Worm (Caenorhabditis elegans): Measurements from ENCODE around the gene fbxb-72.
A peak's percentile ranks its signal among the peaks of the same experiment; 100 is the strongest.

fbxb-72 gene

DNA sequence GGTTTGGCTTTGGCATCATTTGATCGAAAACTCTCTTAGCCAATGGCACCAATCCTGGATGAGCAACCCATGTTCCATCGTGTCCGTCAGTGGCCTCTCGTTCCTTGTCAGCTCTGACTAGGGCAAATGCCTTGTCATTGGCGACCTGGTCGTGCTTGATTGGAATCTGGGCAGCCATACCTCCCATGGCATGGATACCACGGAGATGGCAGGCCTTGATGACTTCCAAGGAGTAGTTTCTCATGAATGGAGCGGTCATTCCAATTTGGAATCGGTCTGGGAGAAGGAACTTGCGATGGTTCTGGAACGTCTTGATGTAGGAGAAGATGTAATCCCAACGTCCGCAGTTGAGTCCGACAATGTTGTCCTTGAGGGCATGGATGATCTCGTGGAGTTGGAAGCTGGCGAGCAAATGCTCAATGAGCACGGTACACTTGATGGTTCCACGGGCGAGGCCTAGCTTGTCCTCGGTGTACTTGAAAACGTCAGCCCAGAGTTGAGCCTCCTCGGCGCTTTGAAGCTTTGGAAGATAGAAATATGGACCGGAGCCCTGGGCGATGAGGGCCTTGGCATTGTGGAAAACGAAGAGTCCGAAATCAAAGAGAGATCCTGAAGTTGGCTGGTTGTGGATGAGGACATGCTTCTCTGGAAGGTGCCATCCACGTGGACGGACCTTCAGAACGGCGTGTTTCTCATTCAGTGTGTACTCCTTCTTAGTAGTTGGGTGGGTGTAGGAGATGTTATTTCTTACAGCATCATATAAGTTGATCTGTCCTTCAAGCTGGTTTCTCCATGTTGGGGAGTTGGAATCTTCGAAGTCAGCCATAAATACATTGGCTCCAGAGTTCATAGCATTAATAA, 1.4 kb upstream of the fbxb-72 start:
- no peak for TF ChIP-seq lin-15B (tag; optimal IDR thresholded peaks at IDR 0.05)
- TF ChIP-seq ama-1 (optimal IDR thresholded peaks at IDR 0.05), result peak; percentile 92
- TF ChIP-seq ztf-11 (tag; optimal IDR thresholded peaks at IDR 0.05), result no peak
- TF ChIP-seq jun-1 (tag; optimal IDR thresholded peaks at IDR 0.05), result no peak
- TF ChIP-seq egl-5 (tag; optimal IDR thresholded peaks at IDR 0.05), result no peak
- peak; percentile 39 for TF ChIP-seq lin-39 (tag; optimal IDR thresholded peaks at IDR 0.05)
- TF ChIP-seq ztf-4 (tag; optimal IDR thresholded peaks at IDR 0.05), result no peak
- TF ChIP-seq nhr-76 (tag; optimal IDR thresholded peaks at IDR 0.05), result no peak
- TF ChIP-seq pha-4 (tag; optimal IDR thresholded peaks at IDR 0.05), result peak; percentile 27
- TF ChIP-seq nhr-237 (tag; optimal IDR thresholded peaks at IDR 0.05), result no peak
- TF ChIP-seq nhr-43 (tag; optimal IDR thresholded peaks at IDR 0.05; ENCODE audit: poor library complexity, severe bottlenecking), result peak; percentile 58
- no peak for TF ChIP-seq lsy-12 (tag; optimal IDR thresholded peaks at IDR 0.05)
- peak; percentile 12 for TF ChIP-seq nhr-25 (tag; optimal IDR thresholded peaks at IDR 0.05)
- no peak for TF ChIP-seq elt-1 (tag; optimal IDR thresholded peaks at IDR 0.05)
- TF ChIP-seq pqm-1 (tag; optimal IDR thresholded peaks at IDR 0.05), result no peak
- TF ChIP-seq nhr-23 (tag; optimal IDR thresholded peaks at IDR 0.05), result no peak
- TF ChIP-seq eor-1 (tag; optimal IDR thresholded peaks at IDR 0.05), result no peak

DNA sequence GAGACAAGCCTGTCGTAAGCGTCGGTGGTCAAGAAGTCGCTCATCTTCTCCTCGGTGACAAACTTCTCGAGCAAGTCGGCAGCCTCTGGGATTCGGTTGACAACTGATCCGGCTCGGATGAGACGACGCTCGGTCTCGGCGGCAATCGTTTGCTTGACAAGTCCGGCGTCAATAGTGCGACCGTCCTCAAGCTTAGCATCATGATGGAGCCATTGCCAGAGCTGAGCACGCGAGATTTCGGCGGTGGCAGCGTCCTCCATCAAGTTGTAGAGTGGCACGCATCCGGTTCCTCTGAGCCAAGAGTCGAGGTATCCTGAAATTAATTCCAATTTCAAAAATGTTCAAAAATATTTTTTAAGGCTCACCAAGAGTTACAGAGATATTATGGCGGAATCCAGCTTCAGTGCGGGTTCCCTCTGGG, 728 bp upstream of the fbxb-72 start:
- TF ChIP-seq skn-1 (tag; optimal IDR thresholded peaks at IDR 0.05), result peak; percentile 8
- no peak for TF ChIP-seq elt-3 (tag; optimal IDR thresholded peaks at IDR 0.05)
- peak; percentile 97 for TF ChIP-seq ama-1 (optimal IDR thresholded peaks at IDR 0.05)

ce11 chrV:722889-723288, 863 bp downstream of the fbxb-72 start:
- no peak for TF ChIP-seq daf-12 (tag; optimal IDR thresholded peaks at IDR 0.05)
- no peak for TF ChIP-seq elt-1 (tag; optimal IDR thresholded peaks at IDR 0.05)
- TF ChIP-seq nhr-237 (tag; optimal IDR thresholded peaks at IDR 0.05), result no peak
- TF ChIP-seq ceh-82 (tag; optimal IDR thresholded peaks at IDR 0.05), result no peak
- TF ChIP-seq pha-4 (tag; optimal IDR thresholded peaks at IDR 0.05), result no peak

DNA sequence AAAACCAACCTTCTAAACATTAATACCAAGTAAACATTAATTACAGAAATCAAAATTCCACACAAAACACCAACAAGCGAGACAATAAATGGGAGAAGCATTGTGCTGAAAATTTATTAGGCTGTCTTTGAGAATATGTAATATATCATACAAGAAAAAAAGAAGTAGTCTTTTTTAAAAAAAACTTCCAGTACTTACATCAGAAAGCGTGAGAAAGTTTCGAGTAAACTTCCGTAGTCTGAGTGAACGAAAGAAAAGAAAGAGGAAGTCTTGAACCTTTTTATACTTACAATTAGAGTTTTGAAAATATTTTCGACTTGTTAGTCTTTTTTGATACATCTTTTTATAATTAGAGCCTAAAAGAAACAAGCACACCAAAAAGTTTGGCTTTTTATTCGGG, 4.0 kb downstream of the fbxb-72 start, which contains the start of gene srbc-40:
srbc-40 (minus strand) TSS at position 101 of the 400 bp plus-strand sequence.
- TF ChIP-seq fkh-10 (GFP tag; optimal IDR thresholded peaks at IDR 0.05) (no peak), pha-4 (tag; optimal IDR thresholded peaks at IDR 0.05) (no peak), ZK546.5 (tag; optimal IDR thresholded peaks at IDR 0.05) (no peak)

ce11 chrV:712882-713281, 10.9 kb downstream of the fbxb-72 start, which contains the start of gene cyp-33C11:
cyp-33C11 (minus strand) TSS chrV:712982.
- TF ChIP-seq ama-1 (optimal IDR thresholded peaks at IDR 0.05), result no peak

DNA sequence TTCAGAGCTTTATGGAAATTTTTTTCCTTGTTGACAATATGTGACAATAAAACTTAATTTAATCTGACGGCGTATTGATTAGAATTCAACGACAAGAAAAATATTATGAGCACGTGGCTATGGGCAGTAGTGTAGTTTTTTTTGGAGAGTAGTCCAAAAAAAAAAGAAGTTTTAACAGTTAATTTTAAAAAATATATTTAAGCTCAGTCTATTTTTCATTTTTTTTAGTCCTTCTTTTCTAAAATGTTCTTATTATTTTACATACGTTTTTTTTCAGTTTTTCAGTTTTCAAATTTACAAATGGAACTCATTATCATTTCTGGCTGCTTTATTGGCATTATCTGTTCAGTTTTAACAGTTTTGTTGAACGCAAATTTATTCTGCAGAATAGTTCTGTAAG, 14.9 kb downstream of the fbxb-72 start, which contains the start of gene srbc-39:
srbc-39 (plus strand) TSS at position 301 of the 400 bp plus-strand sequence.
- TF ChIP-seq lin-39 (tag; optimal IDR thresholded peaks at IDR 0.05) (no peak), nfya-1 (tag; optimal IDR thresholded peaks at IDR 0.05; ENCODE audit: insufficient read depth) (no peak), unc-39 (tag; optimal IDR thresholded peaks at IDR 0.05) (no peak), mml-1 (tag; optimal IDR thresholded peaks at IDR 0.05) (no peak), nhr-76 (tag; optimal IDR thresholded peaks at IDR 0.05) (no peak), lsy-12 (tag; optimal IDR thresholded peaks at IDR 0.05) (no peak), tbx-2 (tag; optimal IDR thresholded peaks at IDR 0.05) (no peak), ama-1 (optimal IDR thresholded peaks at IDR 0.05) (no peak), fkh-10 (GFP tag; optimal IDR thresholded peaks at IDR 0.05) (no peak), egl-5 (tag; optimal IDR thresholded peaks at IDR 0.05) (no peak), nhr-25 (tag; optimal IDR thresholded peaks at IDR 0.05) (no peak), egl-27 (tag; optimal IDR thresholded peaks at IDR 0.05) (no peak), ceh-82 (tag; optimal IDR thresholded peaks at IDR 0.05) (no peak), ceh-16 (tag; optimal IDR thresholded peaks at IDR 0.05) (no peak), hmg-11 (tag; optimal IDR thresholded peaks at IDR 0.05) (no peak), nhr-77 (tag; optimal IDR thresholded peaks at IDR 0.05) (no peak), fkh-2 (tag; optimal IDR thresholded peaks at IDR 0.05) (no peak), snpc-4 (tag; optimal IDR thresholded peaks at IDR 0.05) (no peak)

Data from whole organism, L3 larva.